Fruit fly (Drosophila melanogaster): ENCODE measurements around the gene sisA.

- TF ChIP-seq CG15710 (tag; optimal IDR thresholded peaks at IDR 0.05) (no peak), CG34367 (tag; optimal IDR thresholded peaks at IDR 0.05) (no peak), CG32121 (GFP tag; IDR thresholded peaks at IDR 0.05) (0 out of 2 replicates have a peak, but pooled peaks have one; percentile 19)
These were observed 38.6 kb downstream of the sisA start for dm6 chrX:11283570-11283969.

Measured in whole organism, pupa.